Fruit fly (Drosophila melanogaster) Kc167 (cell line): ENCODE results near the gene lost.

Experiments
- Myc ChIP-seq: fragments of >200 bp; optimal IDR thresholded peaks from 2 replicates; lab custom pipeline; 2017; ENCODE audit warnings: missing external identifiers
- h ChIP-seq: fragments of >200 bp; optimal IDR thresholded peaks from 3 replicates; lab custom pipeline; 2018; ENCODE audit warnings: missing external identifiers
- insv ChIP-seq: fragments of >200 bp; optimal IDR thresholded peaks from 3 replicates; lab custom pipeline; 2018; ENCODE audit warnings: missing external identifiers
- ttk ChIP-seq: sonication (Bioruptor generic); optimal IDR thresholded peaks from 2 replicates; lab custom pipeline; 2017; ENCODE audit warnings: missing external identifiers

- TF ChIP-seq insv (lab: Kevin White, UChicago) (no peak), h (lab: Kevin White, UChicago) (no peak), Myc (no peak), ttk (lab: Kevin White, UChicago) (peak; percentile 93)
These were observed 34.9 kb downstream of the lost start for dm6 chr3R:4437817-4438216.
